Worm (Caenorhabditis elegans) whole organism, young adult: ENCODE data around the gene slt-1.

Experiments used
- C17E4.6 ChIP-seq: fragments of 200-800 bp; sonication (Bioruptor generic); IDR thresholded peaks from 2 replicates; pipeline ENCODE4 v1.3.6; 2022; ENCODE audit warnings: missing genetic modification reagents, missing genetic modification characterization, missing compliant biosample characterization
- F10E7.11 ChIP-seq: sonication (generic microtip); optimal IDR thresholded peaks from 2 replicates; lab custom pipeline; 2017; ENCODE audit warnings: mild to moderate bottlenecking, missing genetic modification characterization, moderate library complexity, missing compliant biosample characterization
- F49E8.2 ChIP-seq: sonication (generic microtip); optimal IDR thresholded peaks from 3 replicates; lab custom pipeline; 2017; ENCODE audit warnings: missing genetic modification characterization, mild to moderate bottlenecking, missing compliant biosample characterization, antibody characterized with exemption, moderate library complexity; ENCODE audit not compliant: insufficient read depth
- F52B5.7 ChIP-seq: sonication (generic microtip); optimal IDR thresholded peaks from 2 replicates; lab custom pipeline; 2016; ENCODE audit warnings: mild to moderate bottlenecking, missing genetic modification characterization, missing compliant biosample characterization
- F55B11.4 ChIP-seq: sonication (generic microtip); optimal IDR thresholded peaks from 2 replicates; lab custom pipeline; 2016; ENCODE audit warnings: missing compliant biosample characterization, missing genetic modification characterization, borderline replicate concordance; ENCODE audit not compliant: insufficient read depth
- F57A8.1 ChIP-seq: fragments of 200-800 bp; sonication (Bioruptor generic); optimal IDR thresholded peaks from 2 replicates; lab custom pipeline; 2018; ENCODE audit warnings: mild to moderate bottlenecking, missing genetic modification characterization, moderate library complexity, missing compliant biosample characterization
- K11D2.4 ChIP-seq: fragments of 200-800 bp; sonication (Bioruptor generic); IDR thresholded peaks from 2 replicates; pipeline ENCODE4 v1.3.6; 2022; ENCODE audit warnings: missing genetic modification reagents, missing genetic modification characterization, missing compliant biosample characterization
- T26A5.8 ChIP-seq: sonication (generic microtip); optimal IDR thresholded peaks from 2 replicates; lab custom pipeline; 2016; ENCODE audit warnings: missing genetic modification characterization, missing compliant biosample characterization
- Y95B8A.8 ChIP-seq: fragments of 200-800 bp; sonication (Bioruptor generic); IDR thresholded peaks from 2 replicates; pipeline ENCODE4 v1.3.6; 2022; ENCODE audit warnings: missing genetic modification reagents, missing genetic modification characterization, missing compliant biosample characterization
- aptf-3 ChIP-seq: fragments of 200-800 bp; sonication (Bioruptor generic); IDR thresholded peaks from 2 replicates; pipeline ENCODE4 v1.3.6; 2022; ENCODE audit warnings: missing genetic modification characterization, missing compliant biosample characterization
- athp-1 ChIP-seq: sonication (generic microtip); optimal IDR thresholded peaks from 2 replicates; lab custom pipeline; 2017; ENCODE audit warnings: mild to moderate bottlenecking, missing genetic modification characterization, missing compliant biosample characterization
- attf-3 ChIP-seq: fragments of 200-800 bp; sonication (Bioruptor generic); conservative IDR thresholded peaks from 2 replicates; pipeline ENCODE4 v1.3.6; 2022; ENCODE audit warnings: missing genetic modification reagents, missing genetic modification characterization, missing compliant biosample characterization
- cebp-1 ChIP-seq, 2 experiments: fragments of 200-800 bp in 1 of 2; sonication (Bioruptor generic) in 1 of 2; sonication (generic microtip) in 1 of 2; IDR thresholded peaks in 1 of 2; optimal IDR thresholded peaks in 1 of 2; 2 replicates each; pipeline versions ENCODE4 v1.3.6 to Lab custom; 2017 to 2022; ENCODE audit warnings: missing compliant biosample characterization in 2 of 2, missing genetic modification characterization in 2 of 2, mild to moderate bottlenecking in 1 of 2, missing genetic modification reagents in 1 of 2, moderate library complexity in 1 of 2
- cebp-2 ChIP-seq: fragments of 200-800 bp; sonication (Bioruptor generic); IDR thresholded peaks from 2 replicates; pipeline ENCODE4 v1.3.6; 2022; ENCODE audit warnings: missing genetic modification characterization, missing compliant biosample characterization
- ceh-27 ChIP-seq: fragments of 200-800 bp; sonication (Bioruptor generic); optimal IDR thresholded peaks from 2 replicates; lab custom pipeline; 2018; ENCODE audit warnings: mild to moderate bottlenecking, missing genetic modification characterization, moderate library complexity, missing compliant biosample characterization
- ceh-79 ChIP-seq: sonication (generic microtip); optimal IDR thresholded peaks from 2 replicates; lab custom pipeline; 2017; ENCODE audit warnings: mild to moderate bottlenecking, missing genetic modification characterization, missing compliant biosample characterization
- dox-1 ChIP-seq: fragments of 200-800 bp; sonication (Bioruptor generic); IDR thresholded peaks from 2 replicates; pipeline ENCODE4 v1.3.6; 2022; ENCODE audit warnings: missing genetic modification reagents, missing genetic modification characterization, missing compliant biosample characterization
- dpff-1 ChIP-seq: sonication (generic microtip); optimal IDR thresholded peaks from 2 replicates; lab custom pipeline; 2017; ENCODE audit warnings: mild to moderate bottlenecking, missing genetic modification characterization, missing compliant biosample characterization
- efl-1 ChIP-seq: fragments of 150-350 bp; optimal IDR thresholded peaks from 2 replicates; lab custom pipeline; 2014; ENCODE audit warnings: missing biosample characterization, missing genetic modification reagents, missing genetic modification characterization
- egl-44 ChIP-seq: fragments of 200-800 bp; sonication (Bioruptor generic); IDR thresholded peaks from 2 replicates; pipeline ENCODE4 v1.3.6; 2022; ENCODE audit warnings: missing genetic modification reagents, missing genetic modification characterization, missing compliant biosample characterization
- egrh-3 ChIP-seq: fragments of 200-800 bp; sonication (Bioruptor generic); IDR thresholded peaks from 2 replicates; pipeline ENCODE4 v1.3.6; 2022; ENCODE audit warnings: missing genetic modification reagents, missing genetic modification characterization, missing compliant biosample characterization
- fkh-3 ChIP-seq: sonication (generic microtip); optimal IDR thresholded peaks from 2 replicates; lab custom pipeline; 2016; ENCODE audit warnings: mild to moderate bottlenecking, missing genetic modification characterization, missing compliant biosample characterization
- him-1 ChIP-seq: sonication (generic microtip); optimal IDR thresholded peaks from 2 replicates; lab custom pipeline; 2016; ENCODE audit warnings: missing genotype, missing genetic modification reagents, missing genetic modification characterization, missing compliant biosample characterization
- hmg-20 ChIP-seq: fragments of 200-800 bp; sonication (Bioruptor generic); IDR thresholded peaks from 2 replicates; pipeline ENCODE4 v1.3.6; 2022; ENCODE audit warnings: missing genetic modification reagents, missing genetic modification characterization, missing compliant biosample characterization
- hsf-1 ChIP-seq: fragments of 200-800 bp; sonication (Bioruptor generic); IDR thresholded peaks from 2 replicates; pipeline ENCODE4 v1.3.6; 2022; ENCODE audit warnings: missing genetic modification reagents, missing genetic modification characterization, missing compliant biosample characterization
- let-607 ChIP-seq, 2 experiments: fragments of 200-800 bp in 1 of 2; sonication (Bioruptor generic) in 1 of 2; sonication (generic microtip) in 1 of 2; optimal IDR thresholded peaks; 2 replicates each; lab custom pipeline; 2016 to 2018; ENCODE audit warnings: mild to moderate bottlenecking in 2 of 2, missing compliant biosample characterization in 2 of 2, missing genetic modification characterization in 2 of 2, moderate library complexity in 2 of 2, missing genotype in 1 of 2
- lin-26 ChIP-seq: fragments of 200-800 bp; sonication (Bioruptor generic); IDR thresholded peaks from 2 replicates; pipeline ENCODE4 v1.3.6; 2022; ENCODE audit warnings: missing genetic modification reagents, missing genetic modification characterization, missing compliant biosample characterization
- lin-54 ChIP-seq: fragments of 200-800 bp; sonication (Bioruptor generic); optimal IDR thresholded peaks from 2 replicates; lab custom pipeline; 2018; ENCODE audit warnings: mild to moderate bottlenecking, missing genetic modification characterization, missing compliant biosample characterization
- lsy-27 ChIP-seq: sonication (generic microtip); optimal IDR thresholded peaks from 2 replicates; lab custom pipeline; 2017; ENCODE audit warnings: missing genetic modification characterization, mild to moderate bottlenecking, missing compliant biosample characterization, antibody characterized with exemption, missing genotype, borderline replicate concordance; ENCODE audit not compliant: insufficient read depth
- madf-6 ChIP-seq: fragments of 200-800 bp; sonication (Bioruptor generic); IDR thresholded peaks from 2 replicates; pipeline ENCODE4 v1.3.6; 2022; ENCODE audit warnings: missing genetic modification reagents, missing genetic modification characterization, missing compliant biosample characterization
- mcd-1 ChIP-seq: fragments of 200-800 bp; sonication (Bioruptor generic); IDR thresholded peaks from 2 replicates; pipeline ENCODE4 v1.3.6; 2022; ENCODE audit warnings: missing genetic modification reagents, missing genetic modification characterization, missing compliant biosample characterization
- mxl-1 ChIP-seq: sonication (generic microtip); optimal IDR thresholded peaks from 2 replicates; lab custom pipeline; 2016; ENCODE audit warnings: missing genetic modification characterization, missing compliant biosample characterization
- nfya-2 ChIP-seq: fragments of 200-800 bp; sonication (Bioruptor generic); IDR thresholded peaks from 2 replicates; pipeline ENCODE4 v1.3.6; 2022; ENCODE audit warnings: missing genetic modification reagents, missing genetic modification characterization, missing compliant biosample characterization
- nfyb-1 ChIP-seq: fragments of 200-800 bp; sonication (Bioruptor generic); IDR thresholded peaks from 2 replicates; pipeline ENCODE4 v1.3.6; 2022; ENCODE audit warnings: missing genetic modification reagents, missing genetic modification characterization, missing compliant biosample characterization
- nhr-120 ChIP-seq: fragments of 200-800 bp; sonication (Bioruptor generic); IDR thresholded peaks from 2 replicates; pipeline ENCODE4 v1.3.6; 2022; ENCODE audit warnings: missing genetic modification characterization, missing compliant biosample characterization
- nhr-27 ChIP-seq: fragments of 200-800 bp; sonication (Bioruptor generic); optimal IDR thresholded peaks from 2 replicates; lab custom pipeline; 2018; ENCODE audit warnings: mild to moderate bottlenecking, missing genetic modification characterization, moderate library complexity, missing compliant biosample characterization
- nhr-90 ChIP-seq: sonication (generic microtip); optimal IDR thresholded peaks from 2 replicates; lab custom pipeline; 2016; ENCODE audit warnings: missing genotype, mild to moderate bottlenecking, missing genetic modification characterization, missing compliant biosample characterization
- pbrm-1 ChIP-seq: fragments of 200-800 bp; sonication (Bioruptor generic); IDR thresholded peaks from 2 replicates; pipeline ENCODE4 v1.3.6; 2022; ENCODE audit warnings: missing genetic modification reagents, missing genetic modification characterization, missing compliant biosample characterization
- rpc-1 ChIP-seq, 2 experiments: fragments of 150-350 bp in 1 of 2; sonication (generic microtip) in 1 of 2; optimal IDR thresholded peaks; 2 replicates each; lab custom pipeline; 2014 to 2018; ENCODE audit warnings: missing biosample characterization in 1 of 2, missing genetic modification characterization in 1 of 2, missing genetic modification reagents in 1 of 2, missing genotype in 1 of 2
- sea-2 ChIP-seq: fragments of 200-800 bp; sonication (Bioruptor generic); IDR thresholded peaks from 2 replicates; pipeline ENCODE4 v1.3.6; 2022; ENCODE audit warnings: missing genetic modification characterization, missing compliant biosample characterization
- snpc-1.1 ChIP-seq: sonication (generic microtip); optimal IDR thresholded peaks from 2 replicates; lab custom pipeline; 2017; ENCODE audit warnings: missing genetic modification characterization, mild to moderate bottlenecking, missing compliant biosample characterization, antibody characterized with exemption, moderate library complexity, missing genotype, missing genetic modification reagents; ENCODE audit not compliant: insufficient read depth
- snpc-1.3 ChIP-seq: sonication (generic microtip); optimal IDR thresholded peaks from 2 replicates; lab custom pipeline; 2017; ENCODE audit warnings: missing genetic modification characterization, mild to moderate bottlenecking, missing compliant biosample characterization, antibody characterized with exemption, moderate library complexity, missing genotype, missing genetic modification reagents; ENCODE audit not compliant: insufficient read depth
- sptf-2 ChIP-seq: fragments of 200-800 bp; sonication (Bioruptor generic); optimal IDR thresholded peaks from 2 replicates; lab custom pipeline; 2018; ENCODE audit warnings: mild to moderate bottlenecking, missing genetic modification characterization, missing compliant biosample characterization
- tbx-9 ChIP-seq: sonication (generic microtip); optimal IDR thresholded peaks from 2 replicates; lab custom pipeline; 2016; ENCODE audit warnings: borderline replicate concordance, missing genetic modification characterization, inconsistent platforms, missing compliant biosample characterization
- zim-3 ChIP-seq: sonication (generic microtip); optimal IDR thresholded peaks from 2 replicates; lab custom pipeline; 2017; ENCODE audit warnings: mild to moderate bottlenecking, missing genetic modification characterization, moderate library complexity, missing compliant biosample characterization

slt-1 gene

ce11 chrX:14706698-14707285, 32.7 kb downstream of the slt-1 start, which contains the start of gene tmem-184 (continued):
- TF ChIP-seq Y95B8A.8 (GFP tag; lab: Robert Waterston, UW) = no peak
- TF ChIP-seq lin-54 (GFP tag; lab: Kevin White, UChicago) = peak; percentile 39
- no peak for TF ChIP-seq C17E4.6
- no peak for TF ChIP-seq nhr-27 (tag; lab: Kevin White, UChicago)
- TF ChIP-seq rpc-1 (optimal IDR thresholded peaks at IDR 0.05; lab: Kevin White, UChicago) = no peak
- no peak for TF ChIP-seq rpc-1 (tag; optimal IDR thresholded peaks at IDR 0.05; lab: Kevin White, UChicago)
- TF ChIP-seq zim-3 (tag; lab: Kevin White, UChicago) = no peak
- no peak for TF ChIP-seq F49E8.2
- TF ChIP-seq hsf-1 (GFP tag; lab: Robert Waterston, UW) = no peak
- TF ChIP-seq snpc-1.3 (tag; lab: Kevin White, UChicago) = no peak
- TF ChIP-seq ceh-27 (GFP tag; lab: Kevin White, UChicago) = no peak
- TF ChIP-seq F52B5.7 (tag; lab: Kevin White, UChicago) = no peak
- peak; percentile 19; the same call in 1 of the 2 replicates for TF ChIP-seq mcd-1 (GFP tag; lab: Robert Waterston, UW)
- no peak for TF ChIP-seq madf-6 (GFP tag; lab: Robert Waterston, UW)
- TF ChIP-seq F55B11.4 = no peak
- no peak for TF ChIP-seq aptf-3 (GFP tag; lab: Robert Waterston, UW)
- TF ChIP-seq T26A5.8 (tag; lab: Kevin White, UChicago) = no peak
- no peak for TF ChIP-seq athp-1 (tag; lab: Kevin White, UChicago)
- no peak for TF ChIP-seq cebp-2 (GFP tag; lab: Robert Waterston, UW)
- peak; percentile 2 for TF ChIP-seq nhr-90 (tag; lab: Kevin White, UChicago)
- no peak for TF ChIP-seq lsy-27
- TF ChIP-seq tbx-9 (tag; lab: Kevin White, UChicago) = no peak
- no peak for TF ChIP-seq fkh-3 (tag; lab: Kevin White, UChicago)
- TF ChIP-seq mxl-1 = no peak
- TF ChIP-seq F10E7.11 (tag; lab: Kevin White, UChicago) = no peak
- peak; percentile 79 to 86 for TF ChIP-seq let-607 (tag; optimal IDR thresholded peaks at IDR 0.05; lab: Kevin White, UChicago)
- TF ChIP-seq pbrm-1 (GFP tag; lab: Robert Waterston, UW) = no peak
- 0 out of 2 replicates have a peak, but pooled peaks have one; percentile 10 for TF ChIP-seq lin-26 (GFP tag; lab: Robert Waterston, UW)
- TF ChIP-seq attf-3 (GFP tag; lab: Robert Waterston, UW) = no peak
- TF ChIP-seq dpff-1 (tag; lab: Kevin White, UChicago) = no peak
- TF ChIP-seq nfya-2 = no peak
- no peak for TF ChIP-seq egrh-3
- no peak for TF ChIP-seq K11D2.4
- TF ChIP-seq ceh-79 = no peak
- TF ChIP-seq nfyb-1 (GFP tag; lab: Robert Waterston, UW) = no peak
- TF ChIP-seq him-1 (tag; lab: Kevin White, UChicago) = no peak
- TF ChIP-seq cebp-1 (GFP tag; IDR thresholded peaks at IDR 0.05; lab: Robert Waterston, UW) = peak; percentile 83
- TF ChIP-seq cebp-1 (tag; optimal IDR thresholded peaks at IDR 0.05; lab: Kevin White, UChicago) = peak; percentile 93
- TF ChIP-seq efl-1 (GFP tag; lab: Kevin White, UChicago) = no peak

ce11 chrX:14708176-14708642, 34.1 kb downstream of the slt-1 start:
- no peak for TF ChIP-seq sptf-2 (GFP tag; lab: Kevin White, UChicago)
- no peak for TF ChIP-seq nhr-90 (tag; lab: Kevin White, UChicago)
- peak; percentile 33 to 71 for TF ChIP-seq let-607 (tag; optimal IDR thresholded peaks at IDR 0.05; lab: Kevin White, UChicago)
- TF ChIP-seq cebp-2 (GFP tag; lab: Robert Waterston, UW) = no peak
- TF ChIP-seq rpc-1 (optimal IDR thresholded peaks at IDR 0.05; lab: Kevin White, UChicago) = no peak
- TF ChIP-seq rpc-1 (tag; optimal IDR thresholded peaks at IDR 0.05; lab: Kevin White, UChicago) = no peak
- TF ChIP-seq nhr-120 (GFP tag; lab: Robert Waterston, UW) = no peak
- no peak for TF ChIP-seq him-1 (tag; lab: Kevin White, UChicago)
- TF ChIP-seq dox-1 = peak; percentile 93
- TF ChIP-seq aptf-3 (GFP tag; lab: Robert Waterston, UW) = 0 out of 2 replicates have a peak, but pooled peaks have one; percentile 40
- TF ChIP-seq F57A8.1 (GFP tag; lab: Kevin White, UChicago) = no peak
- no peak for TF ChIP-seq tbx-9 (tag; lab: Kevin White, UChicago)
- no peak for TF ChIP-seq snpc-1.1 (tag; lab: Kevin White, UChicago)
- TF ChIP-seq sea-2 (GFP tag; lab: Robert Waterston, UW) = no peak
- peak; percentile 62; the same call in 1 of the 2 replicates for TF ChIP-seq egl-44 (GFP tag; lab: Robert Waterston, UW)
- TF ChIP-seq dpff-1 (tag; lab: Kevin White, UChicago) = no peak
- no peak for TF ChIP-seq hmg-20 (GFP tag; lab: Robert Waterston, UW)
